Worm (Caenorhabditis elegans) whole organism, L4 larva: Measurements from ENCODE around the gene F09G8.7.

Source experiments
- F44E2.7 ChIP-seq: fragments of 200-800 bp; sonication (Bioruptor generic); IDR thresholded peaks from 2 replicates; pipeline ENCODE4 v2.1.2; 2022; ENCODE audit warnings: missing genetic modification characterization, missing compliant biosample characterization
- R02D3.7 ChIP-seq: fragments of 150-350 bp; sonication (generic microtip); optimal IDR thresholded peaks from 3 replicates; lab custom pipeline; 2014; ENCODE audit warnings: missing biosample characterization, missing genetic modification characterization
- aly-2 ChIP-seq: sonication (generic microtip); optimal IDR thresholded peaks from 2 replicates; lab custom pipeline; 2018; ENCODE audit warnings: missing biosample characterization, missing genetic modification characterization
- ceh-62 ChIP-seq: sonication (generic microtip); optimal IDR thresholded peaks from 2 replicates; lab custom pipeline; 2017; ENCODE audit warnings: missing biosample characterization, missing genetic modification characterization
- egl-27 ChIP-seq: sonication (generic microtip); optimal IDR thresholded peaks from 3 replicates; lab custom pipeline; 2017; ENCODE audit warnings: missing biosample characterization, missing genetic modification reagents, missing genetic modification characterization
- fkh-10 ChIP-seq: fragments of 150-350 bp; optimal IDR thresholded peaks from 2 replicates; lab custom pipeline; 2014; ENCODE audit warnings: missing biosample characterization, missing genetic modification reagents, missing genetic modification characterization
- mdt-29 ChIP-seq: fragments of 200-800 bp; sonication (Bioruptor generic); IDR thresholded peaks from 2 replicates; pipeline ENCODE4 v1.3.6; 2022; ENCODE audit warnings: missing genetic modification reagents, missing genetic modification characterization, missing compliant biosample characterization
- nhr-76 ChIP-seq: fragments of 150-350 bp; optimal IDR thresholded peaks from 2 replicates; lab custom pipeline; 2014; ENCODE audit warnings: missing biosample characterization, missing genetic modification characterization
- nhr-77 ChIP-seq: fragments of 150-350 bp; optimal IDR thresholded peaks from 2 replicates; lab custom pipeline; 2014; ENCODE audit warnings: missing biosample characterization, missing genetic modification characterization
- pha-4 ChIP-seq, 2 experiments: fragments of 150-350 bp in 1 of 2; fragments of 200-800 bp in 1 of 2; sonication (Bioruptor generic) in 1 of 2; IDR thresholded peaks in 1 of 2; optimal IDR thresholded peaks in 1 of 2; 2 replicates each; pipeline versions ENCODE4 v1.3.6 to Lab custom; 2014 to 2022; ENCODE audit warnings: missing genetic modification characterization in 2 of 2, missing genetic modification reagents in 2 of 2, missing biosample characterization in 1 of 2, missing compliant biosample characterization in 1 of 2
- tra-1 ChIP-seq: fragments of 200-800 bp; sonication (Bioruptor generic); IDR thresholded peaks from 2 replicates; pipeline ENCODE4 v1.3.6; 2022; ENCODE audit warnings: missing genetic modification reagents, missing genetic modification characterization, missing compliant biosample characterization
- zag-1 ChIP-seq: fragments of 150-350 bp; optimal IDR thresholded peaks from 2 replicates; lab custom pipeline; 2014; ENCODE audit warnings: missing biosample characterization, missing genetic modification characterization
- ztf-11 ChIP-seq: fragments of 150-350 bp; optimal IDR thresholded peaks from 2 replicates; lab custom pipeline; 2014; ENCODE audit warnings: missing biosample characterization, missing genetic modification characterization

- TF ChIP-seq aly-2 (tag; lab: Kevin White, UChicago) (no peak), nhr-77 (tag; lab: Kevin White, UChicago) (no peak), R02D3.7 (tag; lab: Kevin White, UChicago) (no peak), ceh-62 (tag; lab: Kevin White, UChicago) (no peak), mdt-29 (GFP tag; lab: Robert Waterston, UW) (no peak), pha-4 (GFP tag; IDR thresholded peaks at IDR 0.05; lab: Robert Waterston, UW) (no peak), pha-4 (tag; optimal IDR thresholded peaks at IDR 0.05; lab: Kevin White, UChicago) (no peak), tra-1 (GFP tag; lab: Robert Waterston, UW) (no peak), zag-1 (tag; lab: Kevin White, UChicago) (no peak), F44E2.7 (GFP tag; lab: Robert Waterston, UW) (no peak), nhr-76 (tag; lab: Kevin White, UChicago) (no peak), ztf-11 (tag; lab: Kevin White, UChicago) (no peak), fkh-10 (GFP tag; lab: Kevin White, UChicago) (no peak), egl-27 (tag; lab: Kevin White, UChicago) (no peak)
These were observed 12.2 kb upstream of the F09G8.7 start for ce11 chrIII:8280352-8280751.
